Worm (Caenorhabditis elegans) whole organism, late embryonic: ENCODE results near the gene C27D8.4.

Experiments used
- F13H6.1 ChIP-seq: sonication (generic microtip); optimal IDR thresholded peaks from 2 replicates; lab custom pipeline; 2016; ENCODE audit warnings: missing genetic modification characterization, missing compliant biosample characterization
- Y22D7AL.16 ChIP-seq: sonication (generic microtip); optimal IDR thresholded peaks from 2 replicates; lab custom pipeline; 2016; ENCODE audit warnings: missing genetic modification characterization, missing compliant biosample characterization
- ama-1 ChIP-seq: fragments of 150-350 bp; optimal IDR thresholded peaks from 2 replicates; lab custom pipeline; 2014
- elt-2 ChIP-seq: sonication (generic microtip); optimal IDR thresholded peaks from 2 replicates; lab custom pipeline; 2016; ENCODE audit warnings: missing genetic modification reagents, missing genetic modification characterization, missing compliant biosample characterization
- fkh-10 ChIP-seq: fragments of 150-350 bp; optimal IDR thresholded peaks from 2 replicates; lab custom pipeline; 2014; ENCODE audit warnings: missing biosample characterization, missing genetic modification reagents, missing genetic modification characterization
- lin-11 ChIP-seq: fragments of 200-800 bp; sonication (Bioruptor generic); optimal IDR thresholded peaks from 2 replicates; lab custom pipeline; 2018; ENCODE audit warnings: mild to moderate bottlenecking, missing genetic modification characterization, missing compliant biosample characterization
- nfya-1 ChIP-seq: sonication (generic microtip); optimal IDR thresholded peaks from 2 replicates; lab custom pipeline; 2017; ENCODE audit warnings: missing genetic modification characterization, mild to moderate bottlenecking, missing compliant biosample characterization, antibody characterized with exemption, moderate library complexity
- nhr-11 ChIP-seq: fragments of 150-350 bp; optimal IDR thresholded peaks from 2 replicates; lab custom pipeline; 2014; ENCODE audit warnings: missing biosample characterization, missing genetic modification characterization
- pqm-1 ChIP-seq: sonication (generic microtip); optimal IDR thresholded peaks from 2 replicates; lab custom pipeline; 2016; ENCODE audit warnings: missing genetic modification characterization, missing compliant biosample characterization
- tbx-7 ChIP-seq: sonication (generic microtip); optimal IDR thresholded peaks from 2 replicates; lab custom pipeline; 2016; ENCODE audit warnings: missing genotype, missing genetic modification characterization, missing compliant biosample characterization
- unc-3 ChIP-seq, 2 experiments: fragments of 200-800 bp in 1 of 2; sonication (Bioruptor generic) in 1 of 2; sonication (generic microtip) in 1 of 2; conservative IDR thresholded peaks in 1 of 2; optimal IDR thresholded peaks in 1 of 2; 2 replicates each; pipeline versions ENCODE4 v1.3.6 to Lab custom; 2016 to 2022; ENCODE audit warnings: missing compliant biosample characterization in 2 of 2, missing genetic modification characterization in 2 of 2, missing genetic modification reagents in 1 of 2
- unc-42 ChIP-seq: sonication (generic microtip); optimal IDR thresholded peaks from 2 replicates; lab custom pipeline; 2016; ENCODE audit warnings: missing genotype, missing genetic modification characterization, missing compliant biosample characterization
- ztf-16 ChIP-seq: sonication (generic microtip); optimal IDR thresholded peaks from 2 replicates; lab custom pipeline; 2017; ENCODE audit warnings: missing genetic modification characterization, missing compliant biosample characterization

DNA sequence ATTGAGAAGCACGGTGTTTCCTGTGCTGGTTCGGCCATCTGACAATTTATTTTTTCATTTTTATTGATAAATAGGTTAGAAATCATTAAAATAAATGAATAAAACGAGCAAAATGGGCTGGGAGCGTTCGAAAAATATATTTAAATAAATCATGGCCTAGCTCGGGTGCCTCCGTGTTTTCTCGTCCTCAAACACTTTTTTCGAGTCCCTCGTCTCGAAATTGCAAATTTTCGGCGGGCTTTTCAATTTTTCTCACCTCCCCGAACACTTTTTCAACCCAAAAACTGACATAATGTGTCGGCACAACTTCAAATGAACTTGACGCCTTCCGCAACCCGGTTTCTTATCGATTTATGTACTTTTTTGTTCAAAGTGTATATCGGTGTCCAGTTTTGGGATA, 19.6 kb upstream of the C27D8.4 start, which contains the start of gene prmt-9:
- TF ChIP-seq unc-42 (tag; lab: Kevin White, UChicago): no peak
- no peak for TF ChIP-seq nfya-1 (tag; lab: Kevin White, UChicago)
- no peak for TF ChIP-seq Y22D7AL.16 (tag; lab: Kevin White, UChicago)
- no peak for TF ChIP-seq ama-1 (lab: Kevin White, UChicago)
- no peak for TF ChIP-seq nhr-11 (tag; lab: Kevin White, UChicago)
- TF ChIP-seq fkh-10 (GFP tag; lab: Kevin White, UChicago): no peak
- no peak for TF ChIP-seq elt-2 (tag; lab: Kevin White, UChicago)
- TF ChIP-seq lin-11 (tag; lab: Kevin White, UChicago): no peak
- TF ChIP-seq unc-3 (GFP tag; conservative IDR thresholded peaks at IDR 0.05; lab: Robert Waterston, UW): no peak
- no peak for TF ChIP-seq unc-3 (tag; optimal IDR thresholded peaks at IDR 0.05; lab: Kevin White, UChicago)
- TF ChIP-seq F13H6.1 (tag; lab: Kevin White, UChicago): no peak
- TF ChIP-seq ztf-16 (tag; lab: Kevin White, UChicago): no peak
- no peak for TF ChIP-seq tbx-7 (tag; lab: Kevin White, UChicago)
- TF ChIP-seq pqm-1: no peak
